Worm (Caenorhabditis elegans) whole organism, L3 larva: ENCODE measurements around the gene F41E7.2.

ENCODE experiments used
- R02D3.7 ChIP-seq: fragments of 150-350 bp; optimal IDR thresholded peaks from 2 replicates; lab custom pipeline; 2014; ENCODE audit warnings: missing biosample characterization, missing genetic modification characterization
- ZK546.5 ChIP-seq: sonication (generic microtip); optimal IDR thresholded peaks from 2 replicates; lab custom pipeline; 2017; ENCODE audit warnings: missing biosample characterization, missing genetic modification characterization
- aly-2 ChIP-seq: fragments of 150-350 bp; optimal IDR thresholded peaks from 2 replicates; lab custom pipeline; 2014; ENCODE audit warnings: missing biosample characterization, missing genetic modification characterization
- ama-1 ChIP-seq: fragments of 150-350 bp; optimal IDR thresholded peaks from 2 replicates; lab custom pipeline; 2018
- ceh-16 ChIP-seq: sonication (generic microtip); optimal IDR thresholded peaks from 2 replicates; lab custom pipeline; 2017; ENCODE audit warnings: missing biosample characterization, missing genetic modification characterization
- ceh-28 ChIP-seq: fragments of 150-350 bp; optimal IDR thresholded peaks from 2 replicates; lab custom pipeline; 2014; ENCODE audit warnings: missing biosample characterization, missing genetic modification reagents, missing genetic modification characterization
- ceh-82 ChIP-seq: fragments of 150-350 bp; optimal IDR thresholded peaks from 2 replicates; lab custom pipeline; 2014; ENCODE audit warnings: missing biosample characterization, missing genetic modification characterization
- ceh-9 ChIP-seq: sonication (generic microtip); optimal IDR thresholded peaks from 2 replicates; lab custom pipeline; 2018; ENCODE audit warnings: missing biosample characterization, missing genetic modification characterization
- egl-5 ChIP-seq: fragments of 150-350 bp; optimal IDR thresholded peaks from 2 replicates; lab custom pipeline; 2017; ENCODE audit warnings: missing biosample characterization, missing genetic modification reagents, missing genetic modification characterization, inconsistent platforms
- elt-1 ChIP-seq: fragments of 150-350 bp; optimal IDR thresholded peaks from 2 replicates; lab custom pipeline; 2014; ENCODE audit warnings: missing biosample characterization, missing genetic modification characterization
- elt-2 ChIP-seq: sonication (generic microtip); optimal IDR thresholded peaks from 2 replicates; lab custom pipeline; 2016; ENCODE audit warnings: missing genetic modification reagents, mild to moderate bottlenecking, missing genetic modification characterization, missing compliant biosample characterization
- elt-3 ChIP-seq, 3 experiments: fragments of 150-350 bp in 1 of 3; sonication (generic microtip) in 2 of 3; optimal IDR thresholded peaks; 2 replicates in 2 of 3; 4 replicates in 1 of 3; lab custom pipeline; 2014 to 2017; ENCODE audit warnings: missing biosample characterization in 3 of 3, missing genetic modification characterization in 3 of 3
- fkh-10 ChIP-seq: sonication (generic microtip); optimal IDR thresholded peaks from 2 replicates; lab custom pipeline; 2017; ENCODE audit warnings: missing biosample characterization, missing genetic modification reagents, missing genetic modification characterization
- fkh-2 ChIP-seq: fragments of 150-350 bp; optimal IDR thresholded peaks from 2 replicates; lab custom pipeline; 2014; ENCODE audit warnings: missing biosample characterization, missing genetic modification reagents, missing genetic modification characterization
- fos-1 ChIP-seq: fragments of 150-350 bp; optimal IDR thresholded peaks from 2 replicates; lab custom pipeline; 2014; ENCODE audit warnings: missing biosample characterization, missing genetic modification characterization
- jun-1 ChIP-seq: fragments of 150-350 bp; optimal IDR thresholded peaks from 2 replicates; lab custom pipeline; 2014; ENCODE audit warnings: missing biosample characterization, missing genetic modification reagents, missing genetic modification characterization
- lin-15B ChIP-seq: fragments of 150-350 bp; optimal IDR thresholded peaks from 2 replicates; lab custom pipeline; 2014; ENCODE audit warnings: missing biosample characterization, missing genetic modification characterization
- lsy-12 ChIP-seq: sonication (generic microtip); optimal IDR thresholded peaks from 2 replicates; lab custom pipeline; 2016; ENCODE audit warnings: mild to moderate bottlenecking, missing genetic modification characterization, missing compliant biosample characterization
- mml-1 ChIP-seq: fragments of 150-350 bp; sonication (generic microtip); optimal IDR thresholded peaks from 3 replicates; lab custom pipeline; 2014; ENCODE audit warnings: missing biosample characterization, missing genetic modification characterization
- nfya-1 ChIP-seq: sonication (generic microtip); optimal IDR thresholded peaks from 2 replicates; lab custom pipeline; 2017; ENCODE audit warnings: missing genetic modification characterization, mild to moderate bottlenecking, missing compliant biosample characterization, antibody characterized with exemption, moderate library complexity; ENCODE audit not compliant: insufficient read depth
- nhr-11 ChIP-seq: fragments of 150-350 bp; optimal IDR thresholded peaks from 2 replicates; lab custom pipeline; 2014; ENCODE audit warnings: missing biosample characterization, missing genetic modification characterization
- nhr-237 ChIP-seq: fragments of 150-350 bp; optimal IDR thresholded peaks from 2 replicates; lab custom pipeline; 2014; ENCODE audit warnings: missing biosample characterization, missing genetic modification characterization
- nhr-25 ChIP-seq: sonication (generic microtip); optimal IDR thresholded peaks from 2 replicates; lab custom pipeline; 2017; ENCODE audit warnings: missing biosample characterization, missing genetic modification characterization
- nhr-28 ChIP-seq: fragments of 150-350 bp; optimal IDR thresholded peaks from 2 replicates; lab custom pipeline; 2014; ENCODE audit warnings: missing biosample characterization, missing genetic modification characterization
- nhr-43 ChIP-seq: sonication (generic microtip); optimal IDR thresholded peaks from 2 replicates; lab custom pipeline; 2016; ENCODE audit warnings: mild to moderate bottlenecking, missing genetic modification characterization, missing compliant biosample characterization; ENCODE audit not compliant: poor library complexity, severe bottlenecking
- nhr-76 ChIP-seq: fragments of 150-350 bp; sonication (generic microtip); optimal IDR thresholded peaks from 5 replicates; lab custom pipeline; 2014; ENCODE audit warnings: missing biosample characterization, missing genetic modification characterization
- nhr-77 ChIP-seq: fragments of 150-350 bp; optimal IDR thresholded peaks from 2 replicates; lab custom pipeline; 2014; ENCODE audit warnings: missing biosample characterization, missing genetic modification characterization
- pha-4 ChIP-seq: fragments of 150-350 bp; optimal IDR thresholded peaks from 2 replicates; lab custom pipeline; 2014; ENCODE audit warnings: missing biosample characterization, missing genetic modification reagents, missing genetic modification characterization
- pqm-1 ChIP-seq: fragments of 150-350 bp; optimal IDR thresholded peaks from 2 replicates; lab custom pipeline; 2017; ENCODE audit warnings: missing biosample characterization, missing genetic modification characterization, inconsistent platforms
- sea-2 ChIP-seq: fragments of 150-350 bp; sonication (generic microtip); optimal IDR thresholded peaks from 4 replicates; lab custom pipeline; 2014; ENCODE audit warnings: missing biosample characterization, missing genetic modification reagents, missing genetic modification characterization
- skn-1 ChIP-seq: fragments of 150-350 bp; optimal IDR thresholded peaks from 2 replicates; lab custom pipeline; 2014; ENCODE audit warnings: missing biosample characterization, missing genetic modification characterization
- snpc-4 ChIP-seq: fragments of 150-350 bp; optimal IDR thresholded peaks from 2 replicates; lab custom pipeline; 2014; ENCODE audit warnings: missing biosample characterization, missing genetic modification characterization
- tbx-2 ChIP-seq: sonication (generic microtip); optimal IDR thresholded peaks from 2 replicates; lab custom pipeline; 2016; ENCODE audit warnings: mild to moderate bottlenecking, missing genetic modification characterization, missing compliant biosample characterization
- unc-39 ChIP-seq: sonication (generic microtip); optimal IDR thresholded peaks from 4 replicates; lab custom pipeline; 2017; ENCODE audit warnings: missing biosample characterization, missing genetic modification characterization
- ztf-11 ChIP-seq: fragments of 150-350 bp; optimal IDR thresholded peaks from 2 replicates; lab custom pipeline; 2014; ENCODE audit warnings: missing biosample characterization, missing genetic modification characterization
- ztf-4 ChIP-seq: fragments of 150-350 bp; optimal IDR thresholded peaks from 2 replicates; lab custom pipeline; 2014; ENCODE audit warnings: missing biosample characterization, missing genetic modification characterization

F41E7.2 gene

DNA sequence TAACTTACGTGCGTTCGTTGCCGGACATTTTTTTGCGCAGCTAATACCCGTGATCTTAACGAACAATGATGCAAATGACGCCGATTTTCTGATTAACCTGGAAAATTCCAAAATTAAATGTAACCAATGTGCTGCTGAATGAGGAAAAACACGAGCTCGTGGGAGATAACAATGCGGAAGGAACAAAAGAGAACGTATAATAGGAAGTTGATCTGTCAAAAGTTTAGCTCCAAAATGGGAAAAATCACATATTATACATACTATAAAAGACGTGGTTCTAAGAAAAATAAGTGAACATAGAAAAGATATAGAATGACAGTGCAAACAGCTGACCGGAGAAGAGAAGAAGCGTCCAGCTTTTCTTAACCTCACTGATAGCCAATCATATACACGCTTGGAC lies 20.7 kb upstream of the F41E7.2 start, which contains the start of gene C14H10.2:
C14H10.2 (minus strand) TSS at position 101 of the 400 bp plus-strand sequence.
- no peak for TF ChIP-seq nhr-28 (tag; lab: Kevin White, UChicago)
- TF ChIP-seq ceh-28 = no peak
- no peak for TF ChIP-seq tbx-2 (tag; lab: Kevin White, UChicago)
- no peak for TF ChIP-seq fkh-2 (tag; lab: Kevin White, UChicago)
- TF ChIP-seq nhr-77 (tag; lab: Kevin White, UChicago) = no peak
- no peak for TF ChIP-seq elt-1
- no peak for TF ChIP-seq snpc-4 (tag; lab: Kevin White, UChicago)
- TF ChIP-seq nhr-76 (tag; lab: Kevin White, UChicago) = no peak

DNA sequence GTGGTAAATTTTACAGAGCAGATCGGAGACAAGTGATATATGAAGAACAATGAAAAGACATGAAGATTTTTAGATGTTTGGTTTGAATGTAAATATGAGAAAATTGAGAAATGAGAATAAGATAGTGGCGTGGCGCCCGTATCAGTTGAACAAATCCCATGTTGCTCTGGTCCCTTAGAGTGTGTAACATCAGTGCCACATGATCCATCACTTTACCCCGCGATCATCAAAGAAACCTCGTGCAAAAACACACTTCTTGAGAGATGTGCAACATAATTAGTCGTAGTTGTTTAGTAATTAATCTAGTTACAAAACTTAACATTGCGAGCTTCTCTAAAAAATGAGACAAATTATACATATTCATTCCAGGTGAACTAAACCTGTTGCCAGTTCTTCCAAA lies 19.4 kb upstream of the F41E7.2 start:
- no peak for TF ChIP-seq ztf-11 (tag; lab: Kevin White, UChicago)
- TF ChIP-seq snpc-4 (tag; lab: Kevin White, UChicago) = no peak
- no peak for TF ChIP-seq lin-15B (tag; lab: Kevin White, UChicago)
- no peak for TF ChIP-seq egl-5 (tag; lab: Kevin White, UChicago)
- TF ChIP-seq elt-2 (tag; lab: Kevin White, UChicago) = no peak
- no peak for TF ChIP-seq ceh-28
- TF ChIP-seq nhr-11 (tag; lab: Kevin White, UChicago) = no peak
- no peak for TF ChIP-seq unc-39 (tag; lab: Kevin White, UChicago)
- no peak for TF ChIP-seq nhr-43
- no peak for TF ChIP-seq ceh-82 (tag; lab: Kevin White, UChicago)
- no peak for TF ChIP-seq nfya-1 (tag; lab: Kevin White, UChicago)
- no peak for TF ChIP-seq elt-1
- no peak for TF ChIP-seq sea-2 (GFP tag; lab: Kevin White, UChicago)
- TF ChIP-seq ama-1 = no peak
- TF ChIP-seq R02D3.7 (tag; lab: Kevin White, UChicago) = no peak
- TF ChIP-seq jun-1 (tag; lab: Kevin White, UChicago) = no peak
- TF ChIP-seq fkh-10 (GFP tag; lab: Kevin White, UChicago) = no peak
- no peak for TF ChIP-seq nhr-25 (tag; lab: Kevin White, UChicago)
- no peak for TF ChIP-seq tbx-2 (tag; lab: Kevin White, UChicago)

DNA sequence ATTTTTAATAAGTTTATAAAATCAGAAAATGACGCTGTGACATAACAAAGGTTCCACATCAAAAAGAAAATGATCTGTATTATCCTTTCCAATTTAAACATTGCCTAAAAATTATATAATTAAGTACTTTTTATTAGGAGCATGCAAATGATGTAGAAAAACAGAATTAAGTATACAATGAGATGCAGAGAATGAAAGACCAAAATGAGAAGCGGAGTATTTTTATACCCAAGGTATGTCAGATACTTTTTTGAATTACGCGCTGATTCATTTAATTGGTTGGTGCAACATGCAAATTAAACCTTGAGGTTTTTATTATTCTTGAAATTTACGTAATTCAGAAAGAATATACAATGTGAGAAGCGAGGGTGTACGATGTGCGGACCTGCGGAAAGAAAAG lies 13.5 kb upstream of the F41E7.2 start, which contains the start of gene C32A9.1:
C32A9.1 (minus strand) TSS at position 101 of the 400 bp plus-strand sequence.
- TF ChIP-seq sea-2 (GFP tag; lab: Kevin White, UChicago) = no peak
- TF ChIP-seq unc-39 (tag; lab: Kevin White, UChicago) = no peak
- no peak for TF ChIP-seq lin-15B (tag; lab: Kevin White, UChicago)
- no peak for TF ChIP-seq ZK546.5
- TF ChIP-seq lsy-12 = no peak
- no peak for TF ChIP-seq nhr-76 (tag; lab: Kevin White, UChicago)
- TF ChIP-seq elt-2 (tag; lab: Kevin White, UChicago) = no peak
- TF ChIP-seq snpc-4 (tag; lab: Kevin White, UChicago) = no peak
- TF ChIP-seq tbx-2 (tag; lab: Kevin White, UChicago) = no peak
- TF ChIP-seq ceh-9 (tag; lab: Kevin White, UChicago) = no peak

DNA sequence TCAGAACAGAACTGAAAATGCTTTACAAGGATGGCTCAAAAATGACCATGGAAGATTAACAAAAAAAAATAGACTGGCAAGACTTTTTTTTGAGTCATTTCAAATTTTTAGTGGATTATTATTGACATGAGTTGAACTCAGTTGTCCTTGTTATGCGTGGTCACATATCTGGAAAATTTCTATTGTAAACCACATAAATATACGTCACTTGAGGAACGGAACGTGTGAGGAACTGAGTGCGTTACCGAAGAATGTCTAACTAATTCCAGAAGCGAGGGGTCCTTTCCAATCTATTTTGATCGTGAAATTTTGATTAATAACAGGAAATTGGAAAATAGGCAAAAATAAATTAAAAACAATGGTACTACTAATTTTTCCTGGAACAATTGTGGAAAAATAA lies 11.2 kb upstream of the F41E7.2 start:
- TF ChIP-seq R02D3.7 (tag; lab: Kevin White, UChicago) (no peak), ztf-4 (tag; lab: Kevin White, UChicago) (no peak), nhr-11 (tag; lab: Kevin White, UChicago) (no peak), pqm-1 (no peak), tbx-2 (tag; lab: Kevin White, UChicago) (no peak), elt-3 (tag; optimal IDR thresholded peaks at IDR 0.05; lab: Kevin White, UChicago) (no peak), elt-2 (tag; lab: Kevin White, UChicago) (no peak), egl-5 (tag; lab: Kevin White, UChicago) (no peak), fkh-2 (tag; lab: Kevin White, UChicago) (no peak), fos-1 (tag; lab: Kevin White, UChicago) (no peak), nhr-237 (tag; lab: Kevin White, UChicago) (no peak), mml-1 (tag; lab: Kevin White, UChicago) (no peak), aly-2 (tag; lab: Kevin White, UChicago) (no peak)

DNA sequence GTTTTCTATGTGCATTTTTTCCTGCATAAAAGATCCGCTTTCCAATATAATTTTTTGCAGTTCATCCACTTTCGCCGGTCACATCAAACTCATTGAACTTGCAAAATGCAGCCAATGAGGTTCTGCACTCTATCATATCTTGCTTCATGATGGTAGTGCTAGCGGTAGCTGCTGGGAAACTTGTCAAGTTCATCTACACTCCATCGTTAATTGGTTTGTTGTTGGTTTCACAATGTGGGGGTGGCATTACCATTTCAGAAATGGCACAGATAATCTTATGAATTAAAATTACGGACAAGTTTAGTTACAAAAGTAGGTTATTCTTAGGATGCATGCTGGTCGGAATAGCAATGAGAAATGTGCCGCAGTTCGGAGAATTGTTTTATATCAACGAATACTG lies 978 bp downstream of the F41E7.2 start:
- no peak for TF ChIP-seq ceh-16
- no peak for TF ChIP-seq egl-5 (tag; lab: Kevin White, UChicago)
- no peak for TF ChIP-seq R02D3.7 (tag; lab: Kevin White, UChicago)
- TF ChIP-seq nhr-77 (tag; lab: Kevin White, UChicago) = no peak
- no peak for TF ChIP-seq ztf-11 (tag; lab: Kevin White, UChicago)
- no peak for TF ChIP-seq pqm-1
- no peak for TF ChIP-seq skn-1 (tag; lab: Kevin White, UChicago)
- TF ChIP-seq nhr-43 = no peak
- TF ChIP-seq nhr-76 (tag; lab: Kevin White, UChicago) = no peak
- TF ChIP-seq elt-1 = no peak
- TF ChIP-seq jun-1 (tag; lab: Kevin White, UChicago) = no peak
- no peak for TF ChIP-seq pha-4 (tag; lab: Kevin White, UChicago)
- no peak for TF ChIP-seq lsy-12
- no peak for TF ChIP-seq ceh-28
